Worm (Caenorhabditis elegans) whole organism, late embryonic: ENCODE measurements around the gene srw-113.

Experiments used
- C08G9.2 ChIP-seq: sonication (generic microtip); optimal IDR thresholded peaks from 2 replicates; lab custom pipeline; 2016; ENCODE audit warnings: mild to moderate bottlenecking, missing genetic modification characterization, moderate library complexity, missing compliant biosample characterization
- C38D4.7 ChIP-seq: fragments of 200-800 bp; sonication (Bioruptor generic); optimal IDR thresholded peaks from 2 replicates; lab custom pipeline; 2018; ENCODE audit warnings: mild to moderate bottlenecking, missing genetic modification characterization, moderate library complexity, missing compliant biosample characterization
- K09A11.1 ChIP-seq: sonication (generic microtip); optimal IDR thresholded peaks from 2 replicates; lab custom pipeline; 2017; ENCODE audit warnings: antibody characterized with exemption, mild to moderate bottlenecking, missing genetic modification characterization, missing compliant biosample characterization; ENCODE audit not compliant: insufficient read depth
- T23F11.4 ChIP-seq: fragments of 200-800 bp; sonication (Bioruptor generic); optimal IDR thresholded peaks from 2 replicates; lab custom pipeline; 2018; ENCODE audit warnings: mild to moderate bottlenecking, missing genetic modification characterization, missing compliant biosample characterization
- ceh-14 ChIP-seq: sonication (generic microtip); optimal IDR thresholded peaks from 2 replicates; lab custom pipeline; 2016; ENCODE audit warnings: missing genotype, missing genetic modification characterization, missing compliant biosample characterization
- ceh-18 ChIP-seq: sonication (generic microtip); optimal IDR thresholded peaks from 2 replicates; lab custom pipeline; 2016; ENCODE audit warnings: missing genetic modification characterization, missing compliant biosample characterization
- ceh-19 ChIP-seq: fragments of 200-800 bp; sonication (Bioruptor generic); optimal IDR thresholded peaks from 2 replicates; lab custom pipeline; 2018; ENCODE audit warnings: mild to moderate bottlenecking, missing genetic modification characterization, missing compliant biosample characterization
- ceh-2 ChIP-seq: sonication (generic microtip); optimal IDR thresholded peaks from 2 replicates; lab custom pipeline; 2016; ENCODE audit warnings: missing genotype, missing genetic modification characterization, missing compliant biosample characterization
- ceh-22 ChIP-seq: sonication (generic microtip); optimal IDR thresholded peaks from 2 replicates; lab custom pipeline; 2017; ENCODE audit warnings: missing biosample characterization, missing genetic modification characterization
- ceh-24 ChIP-seq: sonication (generic microtip); optimal IDR thresholded peaks from 2 replicates; lab custom pipeline; 2016; ENCODE audit warnings: mild to moderate bottlenecking, missing genetic modification characterization, missing compliant biosample characterization
- ceh-30 ChIP-seq: fragments of 150-350 bp; optimal IDR thresholded peaks from 2 replicates; lab custom pipeline; 2014; ENCODE audit warnings: missing biosample characterization, missing genetic modification characterization
- ceh-34 ChIP-seq: sonication (generic microtip); optimal IDR thresholded peaks from 2 replicates; lab custom pipeline; 2016; ENCODE audit warnings: mild to moderate bottlenecking, missing genetic modification characterization, missing compliant biosample characterization
- ceh-45 ChIP-seq: fragments of 200-800 bp; sonication (Bioruptor generic); IDR thresholded peaks from 2 replicates; pipeline ENCODE4 v1.3.6; 2022; ENCODE audit warnings: missing genetic modification reagents, missing genetic modification characterization, missing compliant biosample characterization
- ceh-48 ChIP-seq: sonication (generic microtip); optimal IDR thresholded peaks from 2 replicates; lab custom pipeline; 2016; ENCODE audit warnings: missing genetic modification characterization, inconsistent platforms, missing compliant biosample characterization
- elt-2 ChIP-seq: sonication (generic microtip); optimal IDR thresholded peaks from 2 replicates; lab custom pipeline; 2016; ENCODE audit warnings: missing genetic modification reagents, missing genetic modification characterization, missing compliant biosample characterization
- ets-4 ChIP-seq: sonication (generic microtip); optimal IDR thresholded peaks from 2 replicates; lab custom pipeline; 2016; ENCODE audit warnings: missing genetic modification characterization, missing compliant biosample characterization
- gmeb-2 ChIP-seq: sonication (generic microtip); optimal IDR thresholded peaks from 2 replicates; lab custom pipeline; 2016; ENCODE audit warnings: missing genetic modification characterization, inconsistent platforms, missing compliant biosample characterization
- hlh-13 ChIP-seq: fragments of 200-800 bp; sonication (Bioruptor generic); optimal IDR thresholded peaks from 2 replicates; lab custom pipeline; 2018; ENCODE audit warnings: mild to moderate bottlenecking, missing genetic modification characterization, missing compliant biosample characterization
- hlh-8 ChIP-seq: sonication (generic microtip); optimal IDR thresholded peaks from 2 replicates; lab custom pipeline; 2016; ENCODE audit warnings: missing genotype, missing genetic modification characterization, missing compliant biosample characterization
- madf-2 ChIP-seq: sonication (generic microtip); optimal IDR thresholded peaks from 2 replicates; lab custom pipeline; 2017; ENCODE audit warnings: missing genetic modification characterization, missing compliant biosample characterization
- nhr-11 ChIP-seq: fragments of 150-350 bp; optimal IDR thresholded peaks from 2 replicates; lab custom pipeline; 2014; ENCODE audit warnings: missing biosample characterization, missing genetic modification characterization
- npax-4 ChIP-seq: sonication (generic microtip); optimal IDR thresholded peaks from 2 replicates; lab custom pipeline; 2016; ENCODE audit warnings: missing genetic modification characterization, missing compliant biosample characterization
- odd-2 ChIP-seq: sonication (generic microtip); optimal IDR thresholded peaks from 2 replicates; lab custom pipeline; 2017; ENCODE audit warnings: antibody characterized with exemption, mild to moderate bottlenecking, missing genetic modification characterization, missing compliant biosample characterization
- pag-3 ChIP-seq: sonication (generic microtip); optimal IDR thresholded peaks from 2 replicates; lab custom pipeline; 2016; ENCODE audit warnings: missing compliant biosample characterization, missing genetic modification characterization, borderline replicate concordance
- pat-9 ChIP-seq: fragments of 200-800 bp; sonication (Bioruptor generic); optimal IDR thresholded peaks from 2 replicates; lab custom pipeline; 2018; ENCODE audit warnings: mild to moderate bottlenecking, missing genetic modification characterization, moderate library complexity, missing compliant biosample characterization
- ref-2 ChIP-seq: sonication (generic microtip); optimal IDR thresholded peaks from 2 replicates; lab custom pipeline; 2016; ENCODE audit warnings: missing genetic modification characterization, missing compliant biosample characterization
- rnt-1 ChIP-seq: sonication (generic microtip); optimal IDR thresholded peaks from 2 replicates; lab custom pipeline; 2016; ENCODE audit warnings: missing genetic modification characterization, missing compliant biosample characterization
- sdc-2 ChIP-seq: sonication (generic microtip); optimal IDR thresholded peaks from 2 replicates; lab custom pipeline; 2016; ENCODE audit warnings: missing genotype, missing genetic modification characterization, missing compliant biosample characterization
- sox-2 ChIP-seq: fragments of 200-800 bp; sonication (Bioruptor generic); IDR thresholded peaks from 2 replicates; pipeline ENCODE4 v1.3.6; 2022; ENCODE audit warnings: missing genetic modification reagents, missing genetic modification characterization, missing compliant biosample characterization
- sox-4 ChIP-seq: sonication (generic microtip); optimal IDR thresholded peaks from 2 replicates; lab custom pipeline; 2017; ENCODE audit warnings: mild to moderate bottlenecking, missing genetic modification characterization, inconsistent platforms, missing compliant biosample characterization
- syd-9 ChIP-seq: sonication (generic microtip); optimal IDR thresholded peaks from 2 replicates; lab custom pipeline; 2016; ENCODE audit warnings: mild to moderate bottlenecking, missing genetic modification characterization, moderate library complexity, missing compliant biosample characterization
- tbx-2 ChIP-seq: sonication (generic microtip); optimal IDR thresholded peaks from 2 replicates; lab custom pipeline; 2016; ENCODE audit warnings: missing genetic modification characterization, missing compliant biosample characterization
- unc-3 ChIP-seq, 2 experiments: fragments of 200-800 bp in 1 of 2; sonication (Bioruptor generic) in 1 of 2; sonication (generic microtip) in 1 of 2; conservative IDR thresholded peaks in 1 of 2; optimal IDR thresholded peaks in 1 of 2; 2 replicates each; pipeline versions ENCODE4 v1.3.6 to Lab custom; 2016 to 2022; ENCODE audit warnings: missing compliant biosample characterization in 2 of 2, missing genetic modification characterization in 2 of 2, missing genetic modification reagents in 1 of 2
- unc-55 ChIP-seq: sonication (generic microtip); optimal IDR thresholded peaks from 2 replicates; lab custom pipeline; 2017; ENCODE audit warnings: missing biosample characterization, missing genetic modification reagents, missing genetic modification characterization
- unc-86 ChIP-seq: sonication (generic microtip); optimal IDR thresholded peaks from 2 replicates; lab custom pipeline; 2016; ENCODE audit warnings: missing genetic modification characterization, missing compliant biosample characterization
- ztf-16 ChIP-seq: sonication (generic microtip); optimal IDR thresholded peaks from 2 replicates; lab custom pipeline; 2017; ENCODE audit warnings: missing genetic modification characterization, missing compliant biosample characterization

Gene srw-113

ce11 chrV:15367770-15368169 lies 34.8 kb downstream of the srw-113 start:
- no peak for TF ChIP-seq syd-9 (tag; lab: Kevin White, UChicago)
- no peak for TF ChIP-seq npax-4 (tag; lab: Kevin White, UChicago)
- no peak for TF ChIP-seq ceh-48
- no peak for TF ChIP-seq sdc-2 (tag; lab: Kevin White, UChicago)
- TF ChIP-seq ceh-34 (tag; lab: Kevin White, UChicago) = no peak
- no peak for TF ChIP-seq unc-3 (GFP tag; conservative IDR thresholded peaks at IDR 0.05; lab: Robert Waterston, UW)
- no peak for TF ChIP-seq unc-3 (tag; optimal IDR thresholded peaks at IDR 0.05; lab: Kevin White, UChicago)
- TF ChIP-seq tbx-2 (tag; lab: Kevin White, UChicago) = no peak
- TF ChIP-seq ceh-18 (tag; lab: Kevin White, UChicago) = no peak
- TF ChIP-seq pat-9 = no peak
- TF ChIP-seq hlh-13 = no peak
- no peak for TF ChIP-seq elt-2 (tag; lab: Kevin White, UChicago)
- no peak for TF ChIP-seq K09A11.1 (tag; lab: Kevin White, UChicago)
- TF ChIP-seq ref-2 = no peak
- no peak for TF ChIP-seq gmeb-2 (tag; lab: Kevin White, UChicago)
- no peak for TF ChIP-seq C08G9.2 (tag; lab: Kevin White, UChicago)
- TF ChIP-seq ceh-45 (GFP tag; lab: Robert Waterston, UW) = no peak
- no peak for TF ChIP-seq C38D4.7
- TF ChIP-seq ceh-22 (tag; lab: Kevin White, UChicago) = no peak
- TF ChIP-seq hlh-8 (tag; lab: Kevin White, UChicago) = no peak
- no peak for TF ChIP-seq T23F11.4 (GFP tag; lab: Kevin White, UChicago)

ce11 chrV:15369707-15370106 lies 36.8 kb downstream of the srw-113 start, which contains the start of gene nhr-269:
Gene nhr-269, minus strand, starts transcription at chrV:15369807.
- no peak for TF ChIP-seq unc-3 (GFP tag; conservative IDR thresholded peaks at IDR 0.05; lab: Robert Waterston, UW)
- TF ChIP-seq unc-3 (tag; optimal IDR thresholded peaks at IDR 0.05; lab: Kevin White, UChicago) = no peak
- TF ChIP-seq ceh-2 = no peak
- TF ChIP-seq ceh-19 (GFP tag; lab: Kevin White, UChicago) = no peak
- no peak for TF ChIP-seq odd-2
- TF ChIP-seq unc-55 (GFP tag; lab: Kevin White, UChicago) = no peak
- TF ChIP-seq ets-4 (tag; lab: Kevin White, UChicago) = no peak
- no peak for TF ChIP-seq madf-2
- TF ChIP-seq ceh-14 (tag; lab: Kevin White, UChicago) = no peak
- TF ChIP-seq ztf-16 (tag; lab: Kevin White, UChicago) = no peak
- TF ChIP-seq rnt-1 = no peak
- no peak for TF ChIP-seq nhr-11 (tag; lab: Kevin White, UChicago)

DNA sequence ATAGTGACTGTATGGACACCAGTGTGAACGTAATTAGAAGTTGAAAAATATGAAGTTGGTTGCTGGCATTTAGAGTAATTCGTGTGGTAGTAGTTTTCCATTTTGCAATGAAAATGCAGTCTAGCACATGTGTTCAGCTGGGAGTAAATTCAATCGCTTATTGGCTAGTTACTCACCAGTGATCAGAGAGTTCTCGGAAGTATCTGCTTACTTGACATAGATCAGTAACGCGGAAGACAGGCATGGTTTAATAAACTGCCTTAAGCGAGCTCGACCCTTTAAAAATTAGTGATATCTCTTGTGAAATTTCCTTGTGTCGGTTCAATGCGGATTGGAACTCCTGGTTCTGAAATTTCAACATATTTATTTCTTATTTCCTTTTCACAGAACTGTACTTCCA lies 43.3 kb downstream of the srw-113 start, which contains the start of gene srh-52:
TSS of gene srh-52 (minus strand) at position 101 of the 400 bp plus-strand sequence.
- TF ChIP-seq pag-3 = no peak

DNA sequence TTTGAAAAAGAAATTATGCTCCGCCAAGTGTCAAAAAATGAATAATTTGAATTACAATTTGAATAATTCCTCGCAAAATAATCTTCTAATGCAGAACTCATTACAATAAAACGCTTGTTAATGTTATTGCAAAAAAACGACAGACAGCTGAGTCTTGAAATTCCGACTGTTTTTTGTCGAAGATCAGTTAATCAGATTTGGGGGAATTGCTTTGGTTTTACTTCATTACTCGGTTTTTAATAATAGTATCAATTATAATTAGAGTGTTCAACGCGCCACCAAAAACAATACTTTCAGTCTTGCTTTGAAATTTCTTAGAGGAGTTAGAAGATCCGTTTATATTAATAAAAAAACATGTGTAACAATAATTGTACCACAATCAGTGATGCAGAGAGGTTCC lies 45.0 kb downstream of the srw-113 start, which contains the start of gene srh-122:
TSS of gene srh-122 (minus strand) at position 101 of the 400 bp plus-strand sequence.
- TF ChIP-seq ceh-34 (tag; lab: Kevin White, UChicago) (no peak), ceh-48 (no peak), unc-86 (tag; lab: Kevin White, UChicago) (no peak), pag-3 (no peak), ceh-24 (no peak), ceh-30 (tag; lab: Kevin White, UChicago) (no peak)

ce11 chrV:15379817-15380216 lies 46.9 kb downstream of the srw-113 start, which contains the start of gene srh-251:
Gene srh-251, minus strand, starts transcription at chrV:15379917.
- no peak for TF ChIP-seq pag-3
- no peak for TF ChIP-seq K09A11.1 (tag; lab: Kevin White, UChicago)
- TF ChIP-seq hlh-8 (tag; lab: Kevin White, UChicago) = no peak
- TF ChIP-seq sox-4 = no peak
- TF ChIP-seq elt-2 (tag; lab: Kevin White, UChicago) = no peak
- no peak for TF ChIP-seq unc-55 (GFP tag; lab: Kevin White, UChicago)
- no peak for TF ChIP-seq ceh-2
- TF ChIP-seq sdc-2 (tag; lab: Kevin White, UChicago) = no peak
- TF ChIP-seq madf-2 = no peak
- TF ChIP-seq sox-2 (GFP tag; lab: Robert Waterston, UW) = no peak
- TF ChIP-seq unc-86 (tag; lab: Kevin White, UChicago) = no peak
- TF ChIP-seq, all 69 proteins: peak for 0
